Fruit fly (Drosophila melanogaster) whole organism, embryonic: ENCODE results near the gene CG3071.

Source experiments
- Antp ChIP-seq: fragments of 200-800 bp; sonication (Bioruptor generic); optimal IDR thresholded peaks from 3 replicates; lab custom pipeline; 2016; ENCODE audit warnings: missing biosample characterization, missing genetic modification characterization
- Blimp-1 ChIP-seq: fragments of 200-800 bp; sonication (Bioruptor generic); optimal IDR thresholded peaks from 3 replicates; lab custom pipeline; 2018; ENCODE audit warnings: missing biosample characterization, missing genetic modification characterization, mild to moderate bottlenecking, moderate library complexity, missing genetic modification reagents
- C15 ChIP-seq: fragments of 200-800 bp; sonication (Bioruptor generic); IDR thresholded peaks from 3 replicates; pipeline ENCODE4 v1.3.6; 2022; ENCODE audit warnings: missing biosample characterization, missing genetic modification characterization
- CG10267 ChIP-seq: fragments of 200-800 bp; sonication (Bioruptor generic); optimal IDR thresholded peaks from 2 replicates; lab custom pipeline; 2018; ENCODE audit warnings: missing biosample characterization, mild to moderate bottlenecking, missing genetic modification characterization, moderate library complexity
- CG10366 ChIP-seq: fragments of 200-800 bp; sonication (Bioruptor generic); IDR thresholded peaks from 2 replicates; pipeline ENCODE4 v1.3.6; 2022; ENCODE audit warnings: missing biosample characterization, missing genetic modification characterization
- CG13424 ChIP-seq: fragments of 200-800 bp; sonication (Bioruptor generic); optimal IDR thresholded peaks from 2 replicates; lab custom pipeline; 2019; ENCODE audit warnings: missing biosample characterization, mild to moderate bottlenecking, missing genetic modification characterization, moderate library complexity
- CG14667 ChIP-seq: fragments of 200-800 bp; sonication (Bioruptor generic); IDR thresholded peaks from 2 replicates; pipeline ENCODE4 v1.3.6; 2022; ENCODE audit warnings: missing biosample characterization, missing genetic modification characterization
- CG14860 ChIP-seq: fragments of 200-800 bp; sonication (Bioruptor generic); IDR thresholded peaks from 3 replicates; pipeline ENCODE4 v1.3.6; 2022; ENCODE audit warnings: missing biosample characterization, missing genetic modification characterization; ENCODE audit not compliant: partially characterized antibody
- CG18764 ChIP-seq: fragments of 200-800 bp; sonication (Bioruptor generic); optimal IDR thresholded peaks from 3 replicates; lab custom pipeline; 2016; ENCODE audit warnings: missing biosample characterization, missing genetic modification characterization
- CG2116 ChIP-seq: fragments of 200-800 bp; sonication (Bioruptor generic); optimal IDR thresholded peaks from 3 replicates; lab custom pipeline; 2018; ENCODE audit warnings: missing biosample characterization, mild to moderate bottlenecking, missing genetic modification characterization
- CG30431 ChIP-seq: fragments of 200-800 bp; sonication (Bioruptor generic); optimal IDR thresholded peaks from 2 replicates; lab custom pipeline; 2017; ENCODE audit warnings: missing biosample characterization, missing genetic modification characterization
- CG34224 ChIP-seq: fragments of 200-800 bp; sonication (Bioruptor generic); IDR thresholded peaks from 3 replicates; pipeline ENCODE4 v1.3.6; 2022; ENCODE audit warnings: missing biosample characterization, missing genetic modification characterization; ENCODE audit not compliant: partially characterized antibody
- CG3838 ChIP-seq: fragments of 200-800 bp; sonication (Bioruptor generic); optimal IDR thresholded peaks from 3 replicates; lab custom pipeline; 2016; ENCODE audit warnings: missing biosample characterization, missing genetic modification characterization
- CG43689 ChIP-seq: fragments of 200-800 bp; sonication (Bioruptor generic); IDR thresholded peaks from 2 replicates; pipeline ENCODE4 v1.3.6; 2022; ENCODE audit warnings: missing biosample characterization, missing genetic modification characterization
- CG4424 ChIP-seq: fragments of 200-800 bp; sonication (Bioruptor generic); optimal IDR thresholded peaks from 3 replicates; lab custom pipeline; 2016; ENCODE audit warnings: missing biosample characterization, missing genetic modification characterization
- CG5953 ChIP-seq: fragments of 200-800 bp; sonication (Bioruptor generic); IDR thresholded peaks from 2 replicates; pipeline ENCODE4 v1.3.6; 2022; ENCODE audit warnings: missing biosample characterization, missing genetic modification characterization
- CG6683 ChIP-seq: fragments of 200-800 bp; sonication (Bioruptor generic); optimal IDR thresholded peaks from 2 replicates; lab custom pipeline; 2017; ENCODE audit warnings: missing biosample characterization, mild to moderate bottlenecking, missing genetic modification characterization, missing genetic modification reagents
- CG6765 ChIP-seq: fragments of 200-800 bp; sonication (Bioruptor generic); optimal IDR thresholded peaks from 3 replicates; lab custom pipeline; 2017; ENCODE audit warnings: missing biosample characterization, mild to moderate bottlenecking, missing genetic modification characterization
- CG8765 ChIP-seq: fragments of 200-800 bp; sonication (Bioruptor generic); IDR thresholded peaks from 2 replicates; pipeline ENCODE4 v1.3.6; 2022; ENCODE audit warnings: missing biosample characterization, missing genetic modification characterization
- CG9797 ChIP-seq: fragments of 200-800 bp; sonication (Bioruptor generic); optimal IDR thresholded peaks from 3 replicates; lab custom pipeline; 2018; ENCODE audit warnings: missing biosample characterization, mild to moderate bottlenecking, missing genetic modification characterization
- CG9817 ChIP-seq: fragments of 200-800 bp; sonication (Bioruptor generic); optimal IDR thresholded peaks from 2 replicates; lab custom pipeline; 2018; ENCODE audit warnings: missing biosample characterization, mild to moderate bottlenecking, missing genetic modification characterization, moderate library complexity
- Dip3 ChIP-seq: fragments of 200-800 bp; sonication (Bioruptor generic); optimal IDR thresholded peaks from 3 replicates; lab custom pipeline; 2016; ENCODE audit warnings: missing biosample characterization, missing genetic modification characterization
- GATAe ChIP-seq: fragments of 200-800 bp; sonication (Bioruptor generic); conservative IDR thresholded peaks from 2 replicates; pipeline ENCODE4 v1.3.6; 2022; ENCODE audit warnings: missing biosample characterization, missing genetic modification characterization
- Hmx ChIP-seq: fragments of 200-800 bp; sonication (Bioruptor generic); optimal IDR thresholded peaks from 2 replicates; lab custom pipeline; 2016; ENCODE audit warnings: missing biosample characterization, missing genetic modification characterization
- Hr39 ChIP-seq: fragments of >200 bp; optimal IDR thresholded peaks from 2 replicates; lab custom pipeline; 2017
- MBD-R2 ChIP-seq: fragments of 200-800 bp; sonication (Bioruptor generic); IDR thresholded peaks from 2 replicates; pipeline ENCODE4 v1.3.6; 2022; ENCODE audit warnings: missing biosample characterization, missing genetic modification characterization
- MESR4 ChIP-seq: fragments of 200-800 bp; sonication (Bioruptor generic); optimal IDR thresholded peaks from 2 replicates; lab custom pipeline; 2018; ENCODE audit warnings: missing biosample characterization, mild to moderate bottlenecking, missing genetic modification characterization, moderate library complexity
- Oli ChIP-seq: fragments of 200-800 bp; sonication (Bioruptor generic); optimal IDR thresholded peaks from 2 replicates; lab custom pipeline; 2018; ENCODE audit warnings: missing biosample characterization, mild to moderate bottlenecking, missing genetic modification characterization, moderate library complexity
- Pdp1 ChIP-seq, 2 experiments: fragments of 200-800 bp; sonication (Bioruptor generic); optimal IDR thresholded peaks; 3 replicates each; lab custom pipeline; 2016; ENCODE audit warnings: missing biosample characterization in 2 of 2, missing genetic modification characterization in 2 of 2, mild to moderate bottlenecking in 1 of 2, moderate library complexity in 1 of 2
- Sox102F ChIP-seq: fragments of 200-800 bp; sonication (Bioruptor generic); optimal IDR thresholded peaks from 2 replicates; lab custom pipeline; 2018; ENCODE audit warnings: missing biosample characterization, mild to moderate bottlenecking, missing genetic modification characterization, moderate library complexity
- Ssrp ChIP-seq: fragments of 200-800 bp; sonication (Bioruptor generic); optimal IDR thresholded peaks from 2 replicates; lab custom pipeline; 2018; ENCODE audit warnings: missing biosample characterization, mild to moderate bottlenecking, missing genetic modification characterization, moderate library complexity
- Stat92E ChIP-seq, 3 experiments: fragments of >200 bp in 2 of 3; fragments of 200-800 bp in 1 of 3; sonication (Bioruptor generic) in 1 of 3; optimal IDR thresholded peaks; 2 replicates each; lab custom pipeline; 2017 to 2019; ENCODE audit warnings: missing biosample characterization in 3 of 3, missing genetic modification characterization in 3 of 3, mild to moderate bottlenecking in 1 of 3, moderate library complexity in 1 of 3
- ash1 ChIP-seq: fragments of 200-800 bp; sonication (Bioruptor generic); optimal IDR thresholded peaks from 2 replicates; lab custom pipeline; 2018; ENCODE audit warnings: missing biosample characterization, mild to moderate bottlenecking, missing genetic modification characterization
- bbx ChIP-seq: fragments of 200-800 bp; sonication (Bioruptor generic); IDR thresholded peaks from 2 replicates; pipeline ENCODE4 v1.3.6; 2022; ENCODE audit warnings: missing biosample characterization, missing genetic modification characterization; ENCODE audit not compliant: partially characterized antibody
- bigmax ChIP-seq: fragments of 200-800 bp; sonication (Bioruptor generic); optimal IDR thresholded peaks from 2 replicates; lab custom pipeline; 2018; ENCODE audit warnings: missing biosample characterization, mild to moderate bottlenecking, missing genetic modification characterization
- crc ChIP-seq: fragments of 200-800 bp; sonication (Bioruptor generic); optimal IDR thresholded peaks from 2 replicates; lab custom pipeline; 2016; ENCODE audit warnings: missing biosample characterization, missing genetic modification characterization
- cwo ChIP-seq: fragments of 200-800 bp; sonication (Bioruptor generic); optimal IDR thresholded peaks from 3 replicates; lab custom pipeline; 2017; ENCODE audit warnings: missing biosample characterization, missing genetic modification characterization, mild to moderate bottlenecking, moderate library complexity, missing genetic modification reagents
- dm ChIP-seq: fragments of 200-800 bp; sonication (Bioruptor generic); optimal IDR thresholded peaks from 3 replicates; lab custom pipeline; 2016; ENCODE audit warnings: missing biosample characterization, missing genetic modification characterization
- dmrt99B ChIP-seq: fragments of 200-800 bp; sonication (Bioruptor generic); optimal IDR thresholded peaks from 2 replicates; lab custom pipeline; 2018; ENCODE audit warnings: missing biosample characterization, mild to moderate bottlenecking, missing genetic modification characterization, moderate library complexity
- eyg ChIP-seq: fragments of 200-800 bp; sonication (Bioruptor generic); optimal IDR thresholded peaks from 3 replicates; lab custom pipeline; 2016; ENCODE audit warnings: missing biosample characterization, missing genetic modification characterization
- fd96Cb ChIP-seq: fragments of 200-800 bp; sonication (Bioruptor generic); optimal IDR thresholded peaks from 2 replicates; lab custom pipeline; 2018; ENCODE audit warnings: missing biosample characterization, mild to moderate bottlenecking, missing genetic modification characterization, moderate library complexity
- fru ChIP-seq: fragments of >200 bp; optimal IDR thresholded peaks from 2 replicates; lab custom pipeline; 2017
- ind ChIP-seq: fragments of 200-800 bp; sonication (Bioruptor generic); optimal IDR thresholded peaks from 3 replicates; lab custom pipeline; 2016; ENCODE audit warnings: missing biosample characterization, missing genetic modification characterization
- kni ChIP-seq: fragments of 200-800 bp; sonication (Bioruptor generic); optimal IDR thresholded peaks from 3 replicates; lab custom pipeline; 2017; ENCODE audit warnings: mild to moderate bottlenecking, missing biosample characterization, missing genetic modification reagents, missing genetic modification characterization
- mirr ChIP-seq: fragments of 200-800 bp; sonication (Bioruptor generic); optimal IDR thresholded peaks from 3 replicates; lab custom pipeline; 2018; ENCODE audit warnings: missing biosample characterization, mild to moderate bottlenecking, missing genetic modification characterization
- oc ChIP-seq: fragments of 200-800 bp; sonication (Bioruptor generic); optimal IDR thresholded peaks from 2 replicates; lab custom pipeline; 2018; ENCODE audit warnings: missing biosample characterization, mild to moderate bottlenecking, missing genetic modification characterization, moderate library complexity
- tio ChIP-seq: fragments of 200-800 bp; sonication (Bioruptor generic); optimal IDR thresholded peaks from 2 replicates; lab custom pipeline; 2017; ENCODE audit warnings: missing biosample characterization, missing genetic modification characterization, inconsistent platforms
- tx ChIP-seq: fragments of 200-800 bp; sonication (Bioruptor generic); optimal IDR thresholded peaks from 2 replicates; lab custom pipeline; 2016; ENCODE audit warnings: missing biosample characterization, missing genetic modification characterization
- yki ChIP-seq: fragments of >200 bp; optimal IDR thresholded peaks from 3 replicates; lab custom pipeline; 2018

The CG3071 gene

dm6 chrX:2297428-2298200, 35.0 kb downstream of the CG3071 start (continued):
- TF ChIP-seq CG14860 = no peak
- TF ChIP-seq oc (tag; lab: Kevin White, UChicago) = peak; percentile 99
- TF ChIP-seq CG9817 = peak; percentile 98
- peak; percentile 72 for TF ChIP-seq bigmax (GFP tag; lab: Kevin White, UChicago)
- peak; percentile 93 for TF ChIP-seq C15 (GFP tag; lab: Robert Waterston, UW)
- peak; percentile 91 for TF ChIP-seq Hmx (GFP tag; lab: Kevin White, UChicago)
- no peak; the same call in 1 of the 2 replicates for TF ChIP-seq bbx (GFP tag; lab: Robert Waterston, UW)
- TF ChIP-seq yki (lab: Kevin White, UChicago) = no peak
- peak; percentile 99 for TF ChIP-seq Pdp1 (GFP tag; optimal IDR thresholded peaks at IDR 0.05; lab: Kevin White, UChicago)
- TF ChIP-seq CG30431 (GFP tag; lab: Kevin White, UChicago) = peak; percentile 98
- no peak for TF ChIP-seq CG34224 (GFP tag; lab: Robert Waterston, UW)
- peak; percentile 60 for TF ChIP-seq CG9797 (GFP tag; lab: Kevin White, UChicago)
- TF ChIP-seq CG6765 (GFP tag; lab: Kevin White, UChicago) = peak; percentile 95
- peak; percentile 99 for TF ChIP-seq ind (GFP tag; lab: Kevin White, UChicago)
- peak; percentile 98 for TF ChIP-seq MBD-R2 (GFP tag; lab: Robert Waterston, UW)
- peak; percentile 96 for TF ChIP-seq eyg
- TF ChIP-seq MESR4 (GFP tag; lab: Kevin White, UChicago) = peak; percentile 78
- peak; percentile 96 for TF ChIP-seq CG43689
- TF ChIP-seq Sox102F = peak; percentile 99
- TF ChIP-seq mirr (GFP tag; lab: Kevin White, UChicago) = peak; percentile 90
- peak; percentile 98 for TF ChIP-seq Blimp-1 (GFP tag; lab: Kevin White, UChicago)
- peak; percentile 99 for TF ChIP-seq tx
- TF ChIP-seq CG13424 (tag; lab: Kevin White, UChicago) = peak; percentile 98
- peak; percentile 97 for TF ChIP-seq tio
- peak; percentile 91 for TF ChIP-seq kni (GFP tag; lab: Kevin White, UChicago)
- TF ChIP-seq fd96Cb (tag; lab: Kevin White, UChicago) = peak; percentile 99
- peak; percentile 98 for TF ChIP-seq Ssrp (tag; lab: Kevin White, UChicago)
- TF ChIP-seq CG18764 (GFP tag; lab: Kevin White, UChicago) = peak; percentile 98
- peak; percentile 97 for TF ChIP-seq CG6683 (GFP tag; lab: Kevin White, UChicago)
- TF ChIP-seq Antp (GFP tag; lab: Kevin White, UChicago) = peak; percentile 100
- peak; percentile 92 for TF ChIP-seq ash1 (GFP tag; lab: Kevin White, UChicago)
- peak; percentile 95 for TF ChIP-seq CG3838 (GFP tag; lab: Kevin White, UChicago)
- peak; percentile 98 for TF ChIP-seq crc (GFP tag; lab: Kevin White, UChicago)
- TF ChIP-seq Stat92E (GFP tag; optimal IDR thresholded peaks at IDR 0.05; lab: Kevin White, UChicago) = peak in 1 of 3 experiments; percentile 94
- TF ChIP-seq CG8765 (GFP tag; lab: Robert Waterston, UW) = peak; percentile 91
- TF ChIP-seq fru (lab: Kevin White, UChicago) = no peak
- TF ChIP-seq dm (GFP tag; lab: Kevin White, UChicago) = peak; percentile 98
- peak; percentile 97 for TF ChIP-seq cwo (GFP tag; lab: Kevin White, UChicago)
- peak; percentile 98 for TF ChIP-seq CG14667 (GFP tag; lab: Robert Waterston, UW)
- TF ChIP-seq Dip3 (GFP tag; lab: Kevin White, UChicago) = peak; percentile 98
- TF ChIP-seq CG10267 (tag; lab: Kevin White, UChicago) = peak; percentile 92
- TF ChIP-seq Oli = peak; percentile 99
- TF ChIP-seq CG2116 (GFP tag; lab: Kevin White, UChicago) = peak; percentile 84
- peak; percentile 99 for TF ChIP-seq dmrt99B (tag; lab: Kevin White, UChicago)
- TF ChIP-seq CG10366 = peak; percentile 99
- TF ChIP-seq CG5953 (GFP tag; lab: Robert Waterston, UW) = peak; percentile 98
- peak; percentile 99 for TF ChIP-seq CG4424
- peak; percentile 83 for TF ChIP-seq GATAe
- TF ChIP-seq Hr39 (lab: Kevin White, UChicago) = no peak
